Fruit fly (Drosophila melanogaster) S2 (cell line): ENCODE measurements around the gene CG32633.

ENCODE experiments used
- CG8478 ChIP-seq: fragments of >200 bp; optimal IDR thresholded peaks from 2 replicates; lab custom pipeline; 2018
- CTCF ChIP-seq, 2 experiments: fragments of >200 bp; optimal IDR thresholded peaks; 2 replicates each; lab custom pipeline; 2018

dm6 chrX:13579322-13579721, 17.9 kb downstream of the CG32633 start:
- TF ChIP-seq CG8478, result no peak
- TF ChIP-seq CTCF (optimal IDR thresholded peaks at IDR 0.05; lab: Kevin White, UChicago), result no peak
